Fruit fly (Drosophila melanogaster): ENCODE data around the gene gskt.
A peak's percentile ranks its signal among the peaks of the same experiment; 100 is the strongest.

gskt gene

dm6 chr3R:31405277-31406207 is 33.3 kb downstream of the gskt start, which contains the start of gene PNPase (continued):
- TF ChIP-seq CG33213 (GFP tag; optimal IDR thresholded peaks at IDR 0.05): no peak
- peak; percentile 21 for TF ChIP-seq BtbVII (GFP tag; optimal IDR thresholded peaks at IDR 0.05)
- TF ChIP-seq CG32532 (GFP tag; IDR thresholded peaks at IDR 0.05): 0 out of 2 replicates have a peak, but pooled peaks have one; percentile 5
- TF ChIP-seq bsh (GFP tag; optimal IDR thresholded peaks at IDR 0.05): peak in 1 of 2 experiments; percentile 24
- TF ChIP-seq Spps (tag; optimal IDR thresholded peaks at IDR 0.05): peak; percentile 14
- peak in 1 of 2 experiments; percentile 74 for TF ChIP-seq insv (GFP tag; optimal IDR thresholded peaks at IDR 0.05)
- no peak for TF ChIP-seq Max (GFP tag; optimal IDR thresholded peaks at IDR 0.05)
- no peak for TF ChIP-seq Atf6 (GFP tag; IDR thresholded peaks at IDR 0.05)
- TF ChIP-seq lab (GFP tag; optimal IDR thresholded peaks at IDR 0.05): no peak
- peak; percentile 3 for TF ChIP-seq CG12071 (GFP tag; optimal IDR thresholded peaks at IDR 0.05)
- peak; percentile 81 for TF ChIP-seq Jarid2 (GFP tag; optimal IDR thresholded peaks at IDR 0.05)
- 0 out of 2 replicates have a peak, but pooled peaks have one; percentile 18 for TF ChIP-seq MBD-R2 (GFP tag; IDR thresholded peaks at IDR 0.05)
- TF ChIP-seq hkb (optimal IDR thresholded peaks at IDR 0.05): peak; percentile 5
- no peak for TF ChIP-seq hkb (GFP tag; IDR thresholded peaks at IDR 0.05)
- TF ChIP-seq CG4424 (GFP tag; optimal IDR thresholded peaks at IDR 0.05): no peak
- TF ChIP-seq Dref (GFP tag; IDR thresholded peaks at IDR 0.05): no peak
- TF ChIP-seq CG11504 (tag; optimal IDR thresholded peaks at IDR 0.05): no peak
- no peak for TF ChIP-seq Nf-YB (GFP tag; optimal IDR thresholded peaks at IDR 0.05)
- TF ChIP-seq CG1832 (GFP tag; optimal IDR thresholded peaks at IDR 0.05): no peak
- TF ChIP-seq Eip74EF (GFP tag; optimal IDR thresholded peaks at IDR 0.05): peak in 1 of 2 experiments; percentile 46
- peak; percentile 13 for TF ChIP-seq CG13296 (GFP tag; optimal IDR thresholded peaks at IDR 0.05)
- TF ChIP-seq cg (GFP tag; optimal IDR thresholded peaks at IDR 0.05): peak; percentile 99
- TF ChIP-seq CG13424 (tag; optimal IDR thresholded peaks at IDR 0.05): no peak
- no peak for TF ChIP-seq Atf3 (GFP tag; optimal IDR thresholded peaks at IDR 0.05)
- peak; percentile 40; the same call in 1 of the 2 replicates for TF ChIP-seq CG13287 (GFP tag; IDR thresholded peaks at IDR 0.05; ENCODE audit: partially characterized antibody)
- no peak for TF ChIP-seq NK7.1 (GFP tag; optimal IDR thresholded peaks at IDR 0.05)
- no peak for TF ChIP-seq CG10147 (GFP tag; optimal IDR thresholded peaks at IDR 0.05)
- peak; percentile 62 for TF ChIP-seq MESR4 (GFP tag; optimal IDR thresholded peaks at IDR 0.05)
- no peak for TF ChIP-seq E2f2 (GFP tag; IDR thresholded peaks at IDR 0.05)
- TF ChIP-seq ssp (GFP tag; IDR thresholded peaks at IDR 0.05): no peak
- TF ChIP-seq ro (GFP tag; IDR thresholded peaks at IDR 0.05): no peak
- TF ChIP-seq Opbp (GFP tag; IDR thresholded peaks at IDR 0.05; ENCODE audit: partially characterized antibody): peak; percentile 49; the same call in 1 of the 3 replicates
- TF ChIP-seq dimm (GFP tag; IDR thresholded peaks at IDR 0.05): no peak
- TF ChIP-seq CG17568 (GFP tag; optimal IDR thresholded peaks at IDR 0.05): peak; percentile 35
- TF ChIP-seq CG12744 (GFP tag; optimal IDR thresholded peaks at IDR 0.05): no peak
- no peak for TF ChIP-seq scrt (GFP tag; optimal IDR thresholded peaks at IDR 0.05)
- no peak for TF ChIP-seq CG3065 (GFP tag; optimal IDR thresholded peaks at IDR 0.05)
- peak; percentile 18 for TF ChIP-seq CG12299 (tag; optimal IDR thresholded peaks at IDR 0.05)
- TF ChIP-seq chn (GFP tag; optimal IDR thresholded peaks at IDR 0.05): no peak
- TF ChIP-seq sqz (GFP tag; optimal IDR thresholded peaks at IDR 0.05): no peak
- TF ChIP-seq CG10366 (GFP tag; IDR thresholded peaks at IDR 0.05): no peak
- no peak for TF ChIP-seq CG30403 (GFP tag; optimal IDR thresholded peaks at IDR 0.05)
- no peak for TF ChIP-seq oc (tag; optimal IDR thresholded peaks at IDR 0.05)
- TF ChIP-seq CG15479 (GFP tag; optimal IDR thresholded peaks at IDR 0.05): peak; percentile 43
- no peak for TF ChIP-seq Ssrp (tag; optimal IDR thresholded peaks at IDR 0.05)
- TF ChIP-seq Dll (GFP tag; IDR thresholded peaks at IDR 0.05; ENCODE audit: partially characterized antibody): 0 out of 4 replicates have a peak, but pooled peaks have one; percentile 17
- no peak for TF ChIP-seq CG3847 (GFP tag; IDR thresholded peaks at IDR 0.05)
